Worm (Caenorhabditis elegans) whole organism, young adult: ENCODE measurements around the gene bath-44.

Source experiments
- ama-1 ChIP-seq, 3 experiments: fragments of 150-350 bp in 1 of 3; sonication (generic microtip) in 2 of 3; optimal IDR thresholded peaks; 2 replicates each; lab custom pipeline; 2014 to 2018; ENCODE audit warnings: missing biosample characterization in 2 of 3, missing genetic modification characterization in 2 of 3, missing genetic modification reagents in 2 of 3
- cebp-1 ChIP-seq, 2 experiments: fragments of 200-800 bp in 1 of 2; sonication (Bioruptor generic) in 1 of 2; sonication (generic microtip) in 1 of 2; IDR thresholded peaks in 1 of 2; optimal IDR thresholded peaks in 1 of 2; 2 replicates each; pipeline versions ENCODE4 v1.3.6 to Lab custom; 2017 to 2022; ENCODE audit warnings: missing compliant biosample characterization in 2 of 2, missing genetic modification characterization in 2 of 2, mild to moderate bottlenecking in 1 of 2, missing genetic modification reagents in 1 of 2, moderate library complexity in 1 of 2

DNA sequence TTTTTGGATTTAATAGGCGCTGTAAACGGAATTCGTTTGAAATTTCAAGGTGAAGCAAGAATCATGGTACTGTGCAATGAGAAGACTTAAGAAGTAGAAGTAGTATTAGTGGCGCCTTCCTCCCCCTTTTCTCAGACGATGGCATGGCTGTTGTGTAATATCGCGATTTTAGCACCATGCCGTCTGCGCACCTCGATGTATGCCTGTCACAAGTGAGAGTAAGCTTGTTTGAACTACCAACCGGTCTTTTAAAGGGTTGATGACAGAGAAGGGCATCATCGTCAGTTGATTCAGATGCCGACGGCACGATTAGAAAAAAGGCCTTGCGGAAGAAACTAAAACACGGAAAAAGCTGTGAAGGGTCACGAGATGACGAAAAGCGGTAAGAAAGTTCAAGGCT is 9.2 kb downstream of the bath-44 start:
- TF ChIP-seq ama-1 (optimal IDR thresholded peaks at IDR 0.05; lab: Kevin White, UChicago), result no peak
- no peak for TF ChIP-seq ama-1 (GFP tag; optimal IDR thresholded peaks at IDR 0.05; lab: Kevin White, UChicago)
- TF ChIP-seq cebp-1 (GFP tag; IDR thresholded peaks at IDR 0.05; lab: Robert Waterston, UW), result no peak
- no peak for TF ChIP-seq cebp-1 (tag; optimal IDR thresholded peaks at IDR 0.05; lab: Kevin White, UChicago)
